Fruit fly (Drosophila melanogaster) whole organism, embryonic: ENCODE data around the gene psh.
A peak's percentile ranks its signal among the peaks of the same experiment; 100 is the strongest.

Experiments
- CG10462 ChIP-seq: fragments of 200-800 bp; sonication (Bioruptor generic); optimal IDR thresholded peaks from 2 replicates; lab custom pipeline; 2016; ENCODE audit warnings: missing biosample characterization, missing genetic modification characterization
- CG11504 ChIP-seq: fragments of 200-800 bp; sonication (Bioruptor generic); optimal IDR thresholded peaks from 3 replicates; lab custom pipeline; 2019; ENCODE audit warnings: missing biosample characterization, mild to moderate bottlenecking, missing genetic modification characterization, moderate library complexity
- CG12104 ChIP-seq: fragments of 200-800 bp; sonication (Bioruptor generic); optimal IDR thresholded peaks from 3 replicates; lab custom pipeline; 2016; ENCODE audit warnings: missing biosample characterization, missing genetic modification characterization
- CG12299 ChIP-seq: fragments of 200-800 bp; sonication (Bioruptor generic); optimal IDR thresholded peaks from 2 replicates; lab custom pipeline; 2018; ENCODE audit warnings: missing biosample characterization, mild to moderate bottlenecking, missing genetic modification characterization
- CG13123 ChIP-seq: fragments of 200-800 bp; sonication (Bioruptor generic); optimal IDR thresholded peaks from 2 replicates; lab custom pipeline; 2016; ENCODE audit warnings: missing biosample characterization, missing genetic modification characterization
- CG13287 ChIP-seq: fragments of 200-800 bp; sonication (Bioruptor generic); IDR thresholded peaks from 2 replicates; pipeline ENCODE4 v1.3.6; 2022; ENCODE audit warnings: missing biosample characterization, missing genetic modification characterization; ENCODE audit not compliant: partially characterized antibody
- CG14710 ChIP-seq: fragments of 200-800 bp; sonication (Bioruptor generic); optimal IDR thresholded peaks from 3 replicates; lab custom pipeline; 2019; ENCODE audit warnings: missing biosample characterization, mild to moderate bottlenecking, missing genetic modification characterization, moderate library complexity
- CG3065 ChIP-seq: fragments of 200-800 bp; sonication (Bioruptor generic); optimal IDR thresholded peaks from 2 replicates; lab custom pipeline; 2016; ENCODE audit warnings: missing biosample characterization, missing genetic modification characterization
- CG32772 ChIP-seq: fragments of 200-800 bp; sonication (Bioruptor generic); IDR thresholded peaks from 2 replicates; pipeline ENCODE4 v1.3.6; 2022; ENCODE audit warnings: missing biosample characterization, missing genetic modification characterization
- CG4424 ChIP-seq: fragments of 200-800 bp; sonication (Bioruptor generic); optimal IDR thresholded peaks from 3 replicates; lab custom pipeline; 2016; ENCODE audit warnings: missing biosample characterization, missing genetic modification characterization
- CG6272 ChIP-seq: fragments of 200-800 bp; sonication (Bioruptor generic); IDR thresholded peaks from 2 replicates; pipeline ENCODE4 v1.3.6; 2022; ENCODE audit warnings: missing biosample characterization, missing genetic modification characterization
- CG9609 ChIP-seq: fragments of 200-800 bp; sonication (Bioruptor generic); optimal IDR thresholded peaks from 3 replicates; lab custom pipeline; 2016; ENCODE audit warnings: missing biosample characterization, missing genetic modification characterization
- Camta ChIP-seq: fragments of 200-800 bp; sonication (Bioruptor generic); optimal IDR thresholded peaks from 2 replicates; lab custom pipeline; 2016; ENCODE audit warnings: missing biosample characterization, missing genetic modification characterization
- Dp ChIP-seq: fragments of 200-800 bp; sonication (Bioruptor generic); optimal IDR thresholded peaks from 2 replicates; lab custom pipeline; 2018; ENCODE audit warnings: missing biosample characterization, mild to moderate bottlenecking, missing genetic modification characterization, moderate library complexity
- E2f1 ChIP-seq: fragments of 200-800 bp; sonication (Bioruptor generic); IDR thresholded peaks from 2 replicates; pipeline ENCODE4 v1.3.6; 2022; ENCODE audit warnings: missing biosample characterization, missing genetic modification characterization
- H15 ChIP-seq: fragments of 200-800 bp; sonication (Bioruptor generic); IDR thresholded peaks from 3 replicates; pipeline ENCODE4 v1.3.6; 2022; ENCODE audit warnings: missing biosample characterization, missing genetic modification characterization
- HmgZ ChIP-seq: fragments of 200-800 bp; sonication (Bioruptor generic); optimal IDR thresholded peaks from 2 replicates; lab custom pipeline; 2018; ENCODE audit warnings: missing biosample characterization, mild to moderate bottlenecking, missing genetic modification characterization
- Hsf ChIP-seq: fragments of 200-800 bp; sonication (Bioruptor generic); optimal IDR thresholded peaks from 3 replicates; lab custom pipeline; 2016; ENCODE audit warnings: missing biosample characterization, missing genetic modification characterization
- Lhr ChIP-seq: fragments of 200-800 bp; sonication (Bioruptor generic); optimal IDR thresholded peaks from 3 replicates; lab custom pipeline; 2017; ENCODE audit warnings: mild to moderate bottlenecking, missing biosample characterization, missing genetic modification reagents, missing genetic modification characterization
- MESR4 ChIP-seq: fragments of 200-800 bp; sonication (Bioruptor generic); optimal IDR thresholded peaks from 2 replicates; lab custom pipeline; 2018; ENCODE audit warnings: missing biosample characterization, mild to moderate bottlenecking, missing genetic modification characterization, moderate library complexity
- PHDP ChIP-seq: fragments of 200-800 bp; sonication (Bioruptor generic); optimal IDR thresholded peaks from 3 replicates; lab custom pipeline; 2018; ENCODE audit warnings: missing biosample characterization, mild to moderate bottlenecking, missing genetic modification characterization, moderate library complexity
- Pdp1 ChIP-seq, 2 experiments: fragments of 200-800 bp; sonication (Bioruptor generic); optimal IDR thresholded peaks; 3 replicates each; lab custom pipeline; 2016; ENCODE audit warnings: missing biosample characterization in 2 of 2, missing genetic modification characterization in 2 of 2, mild to moderate bottlenecking in 1 of 2, moderate library complexity in 1 of 2
- Sin3A ChIP-seq: fragments of >200 bp; optimal IDR thresholded peaks from 2 replicates; lab custom pipeline; 2018
- YL-1 ChIP-seq: fragments of 200-800 bp; sonication (Bioruptor generic); optimal IDR thresholded peaks from 3 replicates; lab custom pipeline; 2017; ENCODE audit warnings: missing biosample characterization, mild to moderate bottlenecking, missing genetic modification characterization
- ap ChIP-seq: fragments of 200-800 bp; sonication (Bioruptor generic); IDR thresholded peaks from 2 replicates; pipeline ENCODE4 v1.3.6; 2022; ENCODE audit warnings: missing biosample characterization, missing genetic modification characterization
- ara ChIP-seq: fragments of 200-800 bp; sonication (Bioruptor generic); IDR thresholded peaks from 2 replicates; pipeline ENCODE4 v1.3.6; 2022; ENCODE audit warnings: missing biosample characterization, missing genetic modification characterization
- ato ChIP-seq: fragments of 200-800 bp; sonication (Bioruptor generic); IDR thresholded peaks from 2 replicates; pipeline ENCODE4 v1.3.6; 2022; ENCODE audit warnings: missing biosample characterization, missing genetic modification characterization; ENCODE audit not compliant: partially characterized antibody
- crc ChIP-seq: fragments of 200-800 bp; sonication (Bioruptor generic); optimal IDR thresholded peaks from 2 replicates; lab custom pipeline; 2016; ENCODE audit warnings: missing biosample characterization, missing genetic modification characterization
- danr ChIP-seq: fragments of 200-800 bp; sonication (Bioruptor generic); IDR thresholded peaks from 2 replicates; pipeline ENCODE4 v1.3.6; 2022; ENCODE audit warnings: missing biosample characterization, missing genetic modification characterization
- dati ChIP-seq: fragments of 200-800 bp; sonication (Bioruptor generic); IDR thresholded peaks from 2 replicates; pipeline ENCODE4 v1.3.6; 2022; ENCODE audit warnings: missing biosample characterization, missing genetic modification characterization
- disco-r ChIP-seq: fragments of 200-800 bp; sonication (Bioruptor generic); optimal IDR thresholded peaks from 2 replicates; lab custom pipeline; 2016; ENCODE audit warnings: missing biosample characterization, missing genetic modification characterization
- dmrt11E ChIP-seq: fragments of 200-800 bp; sonication (Bioruptor generic); optimal IDR thresholded peaks from 3 replicates; lab custom pipeline; 2018; ENCODE audit warnings: missing biosample characterization, mild to moderate bottlenecking, missing genetic modification characterization, moderate library complexity
- gfzf ChIP-seq: fragments of 200-800 bp; sonication (Bioruptor generic); optimal IDR thresholded peaks from 2 replicates; lab custom pipeline; 2016; ENCODE audit warnings: missing biosample characterization, mild to moderate bottlenecking, missing genetic modification characterization, moderate library complexity
- h ChIP-seq: fragments of >200 bp; optimal IDR thresholded peaks from 2 replicates; lab custom pipeline; 2017
- hbn ChIP-seq: fragments of 200-800 bp; sonication (Bioruptor generic); IDR thresholded peaks from 2 replicates; pipeline ENCODE4 v1.3.6; 2022; ENCODE audit warnings: missing biosample characterization, missing genetic modification characterization; ENCODE audit not compliant: partially characterized antibody
- knrl ChIP-seq: fragments of 200-800 bp; sonication (Bioruptor generic); IDR thresholded peaks from 3 replicates; pipeline ENCODE4 v1.3.6; 2022; ENCODE audit warnings: missing biosample characterization, missing genetic modification characterization; ENCODE audit not compliant: partially characterized antibody
- onecut ChIP-seq: fragments of 200-800 bp; sonication (Bioruptor generic); IDR thresholded peaks from 2 replicates; pipeline ENCODE4 v1.3.6; 2022; ENCODE audit warnings: missing biosample characterization, missing genetic modification characterization
- pan ChIP-seq, 4 experiments: fragments of >200 bp in 3 of 4; fragments of 200-800 bp in 1 of 4; sonication (Bioruptor generic) in 1 of 4; optimal IDR thresholded peaks in 3 of 4; IDR thresholded peaks in 1 of 4; 2 replicates each; pipeline versions ENCODE4 v1.3.6 to Lab custom; 2017 to 2022; ENCODE audit warnings: missing biosample characterization in 2 of 4, missing genetic modification characterization in 2 of 4, mixed read lengths in 1 of 4
- pfk ChIP-seq: fragments of 200-800 bp; sonication (Bioruptor generic); optimal IDR thresholded peaks from 2 replicates; lab custom pipeline; 2018; ENCODE audit warnings: missing biosample characterization, mild to moderate bottlenecking, missing genetic modification characterization, moderate library complexity
- pita ChIP-seq: fragments of 200-800 bp; sonication (Bioruptor generic); optimal IDR thresholded peaks from 2 replicates; lab custom pipeline; 2017; ENCODE audit warnings: missing biosample characterization, mild to moderate bottlenecking, missing genetic modification characterization
- prd ChIP-seq, 3 experiments: fragments of >200 bp in 2 of 3; fragments of 200-800 bp in 1 of 3; sonication (Bioruptor generic) in 1 of 3; optimal IDR thresholded peaks in 2 of 3; IDR thresholded peaks in 1 of 3; 2 replicates in 2 of 3; 3 replicates in 1 of 3; pipeline versions ENCODE4 v1.3.6 to Lab custom; 2017 to 2022; ENCODE audit warnings: missing biosample characterization in 1 of 3, missing genetic modification characterization in 1 of 3
- row ChIP-seq: fragments of 200-800 bp; sonication (Bioruptor generic); IDR thresholded peaks from 3 replicates; pipeline ENCODE4 v1.3.6; 2022; ENCODE audit warnings: missing biosample characterization, missing genetic modification characterization
- run ChIP-seq: fragments of 200-800 bp; sonication (Bioruptor generic); optimal IDR thresholded peaks from 3 replicates; lab custom pipeline; 2018; ENCODE audit warnings: missing biosample characterization, mild to moderate bottlenecking, missing genetic modification characterization
- sqz ChIP-seq: fragments of 200-800 bp; sonication (Bioruptor generic); optimal IDR thresholded peaks from 3 replicates; lab custom pipeline; 2018; ENCODE audit warnings: missing biosample characterization, mild to moderate bottlenecking, missing genetic modification characterization
- tna ChIP-seq: fragments of 200-800 bp; sonication (Bioruptor generic); IDR thresholded peaks from 2 replicates; pipeline ENCODE4 v1.3.6; 2022; ENCODE audit warnings: missing biosample characterization, missing genetic modification characterization; ENCODE audit not compliant: partially characterized antibody
- trh ChIP-seq: fragments of 200-800 bp; sonication (Bioruptor generic); optimal IDR thresholded peaks from 2 replicates; lab custom pipeline; 2016; ENCODE audit warnings: missing biosample characterization, missing genetic modification characterization
- vfl ChIP-seq: fragments of 200-800 bp; sonication (Bioruptor generic); optimal IDR thresholded peaks from 2 replicates; lab custom pipeline; 2016; ENCODE audit warnings: missing biosample characterization, missing genetic modification characterization
- vnd ChIP-seq: fragments of 200-800 bp; sonication (Bioruptor generic); IDR thresholded peaks from 3 replicates; pipeline ENCODE4 v1.3.6; 2022; ENCODE audit warnings: missing biosample characterization, missing genetic modification characterization; ENCODE audit not compliant: partially characterized antibody
- zen2 ChIP-seq: fragments of 200-800 bp; sonication (Bioruptor generic); IDR thresholded peaks from 3 replicates; pipeline ENCODE4 v1.3.6; 2022; ENCODE audit warnings: missing biosample characterization, missing genetic modification characterization; ENCODE audit not compliant: partially characterized antibody

The psh gene

DNA sequence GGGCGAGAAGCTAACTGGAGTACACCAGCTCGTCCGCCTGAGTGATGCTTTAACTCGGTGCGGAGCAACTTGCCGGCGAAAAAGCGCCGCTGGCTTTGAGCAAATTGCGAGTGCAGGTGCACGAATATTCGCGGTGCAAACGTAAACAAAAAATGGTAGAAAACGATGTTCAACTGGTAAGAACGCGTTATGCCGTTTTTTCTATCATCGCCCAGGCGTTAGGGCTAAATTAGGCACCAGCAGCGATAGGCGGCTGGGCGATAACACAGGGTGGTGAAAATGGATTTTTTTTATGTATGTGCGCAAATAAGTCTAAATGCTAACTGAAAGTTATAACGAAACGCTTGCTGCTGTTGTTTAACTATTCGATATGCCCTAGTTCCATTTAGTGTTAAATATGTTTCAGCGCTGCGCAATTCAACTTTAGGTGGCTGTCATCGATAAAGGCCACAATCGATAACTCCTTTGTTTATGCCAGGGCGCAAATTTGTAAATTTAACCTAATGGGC is 13.0 kb upstream of the psh start, which contains the start of the genes Pgant7 and Xrcc2 (continued):
- TF ChIP-seq pita (GFP tag; lab: Kevin White, UChicago) (peak; percentile 25), trh (GFP tag; lab: Kevin White, UChicago) (no peak), disco-r (GFP tag; lab: Kevin White, UChicago) (no peak), YL-1 (GFP tag; lab: Kevin White, UChicago) (peak; percentile 74), PHDP (no peak), CG4424 (GFP tag; lab: Kevin White, UChicago) (no peak), CG12104 (GFP tag; lab: Kevin White, UChicago) (no peak), CG3065 (GFP tag; lab: Kevin White, UChicago) (no peak), vnd (GFP tag; lab: Robert Waterston, UW) (peak; percentile 76), H15 (GFP tag; lab: Robert Waterston, UW) (no peak), danr (GFP tag; lab: Robert Waterston, UW) (no peak), pfk (GFP tag; lab: Kevin White, UChicago) (no peak), knrl (GFP tag; lab: Robert Waterston, UW) (peak; percentile 65), ara (no peak), Lhr (GFP tag; lab: Kevin White, UChicago) (peak; percentile 26), run (tag; lab: Kevin White, UChicago) (no peak), sqz (GFP tag; lab: Kevin White, UChicago) (peak; percentile 26), CG14710 (peak; percentile 48), dmrt11E (tag; lab: Kevin White, UChicago) (no peak), prd (optimal IDR thresholded peaks at IDR 0.05; lab: Kevin White, UChicago) (no peak), prd (GFP tag; IDR thresholded peaks at IDR 0.05; lab: Robert Waterston, UW) (no peak), ato (peak; percentile 44; the same call in 1 of the 2 replicates), gfzf (GFP tag; lab: Kevin White, UChicago) (peak; percentile 88), CG32772 (GFP tag; lab: Robert Waterston, UW) (no peak), HmgZ (tag; lab: Kevin White, UChicago) (peak; percentile 1), CG6272 (GFP tag; lab: Robert Waterston, UW) (no peak), row (GFP tag; lab: Robert Waterston, UW) (0 out of 3 replicates have a peak, but pooled peaks have one; percentile 26), CG12299 (no peak), Dp (peak; percentile 77), CG10462 (GFP tag; lab: Kevin White, UChicago) (no peak), tna (GFP tag; lab: Robert Waterston, UW) (peak; percentile 59; the same call in 1 of the 2 replicates), zen2 (peak; percentile 51; the same call in 1 of the 3 replicates), hbn (0 out of 2 replicates have a peak, but pooled peaks have one; percentile 35), h (lab: Kevin White, UChicago) (no peak), Camta (no peak), pan (optimal IDR thresholded peaks at IDR 0.05; lab: Kevin White, UChicago) (no peak), pan (GFP tag; optimal IDR thresholded peaks at IDR 0.05 in 1 of 2, IDR thresholded peaks at IDR 0.05 in 1 of 2) (peak in 1 of 2 experiments; percentile 59), CG11504 (tag; lab: Kevin White, UChicago) (peak; percentile 73), crc (GFP tag; lab: Kevin White, UChicago) (no peak), MESR4 (GFP tag; lab: Kevin White, UChicago) (peak; percentile 60), Pdp1 (GFP tag; optimal IDR thresholded peaks at IDR 0.05; lab: Kevin White, UChicago) (peak in 1 of 2 experiments; percentile 7), CG9609 (GFP tag; lab: Kevin White, UChicago) (no peak), onecut (GFP tag; lab: Robert Waterston, UW) (no peak), ap (GFP tag; lab: Robert Waterston, UW) (no peak), CG13123 (GFP tag; lab: Kevin White, UChicago) (no peak), E2f1 (GFP tag; lab: Robert Waterston, UW) (no peak), CG13287 (GFP tag; lab: Robert Waterston, UW) (peak; percentile 88), dati (no peak), vfl (no peak), Hsf (GFP tag; lab: Kevin White, UChicago) (no peak), Sin3A (lab: Kevin White, UChicago) (peak; percentile 85)
